Fruit fly (Drosophila melanogaster) whole organism, embryonic: ENCODE results near the gene Cdc42.

Source experiments
- Ada2b ChIP-seq: fragments of 200-800 bp; sonication (Bioruptor generic); IDR thresholded peaks from 2 replicates; pipeline ENCODE4 v1.3.6; 2022; ENCODE audit warnings: missing biosample characterization, missing genetic modification characterization
- Asciz ChIP-seq: fragments of 200-800 bp; sonication (Bioruptor generic); optimal IDR thresholded peaks from 2 replicates; lab custom pipeline; 2017; ENCODE audit warnings: missing biosample characterization, mild to moderate bottlenecking, missing genetic modification characterization, missing genetic modification reagents
- Atf-2 ChIP-seq: fragments of 200-800 bp; sonication (Bioruptor generic); optimal IDR thresholded peaks from 2 replicates; lab custom pipeline; 2016; ENCODE audit warnings: missing biosample characterization, missing genetic modification characterization
- CG10209 ChIP-seq: fragments of 200-800 bp; sonication (Bioruptor generic); optimal IDR thresholded peaks from 3 replicates; lab custom pipeline; 2017; ENCODE audit warnings: missing biosample characterization, mild to moderate bottlenecking, missing genetic modification characterization, missing genetic modification reagents
- CG1024 ChIP-seq: fragments of 200-800 bp; sonication (Bioruptor generic); IDR thresholded peaks from 2 replicates; pipeline ENCODE4 v1.3.6; 2022; ENCODE audit warnings: missing biosample characterization, missing genetic modification characterization
- CG12391 ChIP-seq: fragments of 200-800 bp; sonication (Bioruptor generic); optimal IDR thresholded peaks from 3 replicates; lab custom pipeline; 2018; ENCODE audit warnings: missing biosample characterization, mild to moderate bottlenecking, missing genetic modification characterization, moderate library complexity
- CG12942 ChIP-seq: fragments of 200-800 bp; sonication (Bioruptor generic); optimal IDR thresholded peaks from 3 replicates; lab custom pipeline; 2016; ENCODE audit warnings: missing biosample characterization, missing genetic modification characterization
- CG14014 ChIP-seq: fragments of 200-800 bp; sonication (Bioruptor generic); IDR thresholded peaks from 2 replicates; pipeline ENCODE4 v1.3.6; 2022; ENCODE audit warnings: missing biosample characterization, missing genetic modification characterization
- CG14710 ChIP-seq: fragments of 200-800 bp; sonication (Bioruptor generic); optimal IDR thresholded peaks from 3 replicates; lab custom pipeline; 2019; ENCODE audit warnings: missing biosample characterization, mild to moderate bottlenecking, missing genetic modification characterization, moderate library complexity
- CG1603 ChIP-seq: fragments of 200-800 bp; sonication (Bioruptor generic); optimal IDR thresholded peaks from 2 replicates; lab custom pipeline; 2019; ENCODE audit warnings: missing biosample characterization, mild to moderate bottlenecking, missing genetic modification characterization, moderate library complexity
- CG17328 ChIP-seq: fragments of 200-800 bp; sonication (Bioruptor generic); IDR thresholded peaks from 2 replicates; pipeline ENCODE4 v1.3.6; 2022; ENCODE audit warnings: missing biosample characterization, missing genetic modification characterization
- CG17612 ChIP-seq: fragments of 200-800 bp; sonication (Bioruptor generic); IDR thresholded peaks from 2 replicates; pipeline ENCODE4 v1.3.6; 2022; ENCODE audit warnings: missing biosample characterization, missing genetic modification characterization
- CG30403 ChIP-seq: fragments of 200-800 bp; sonication (Bioruptor generic); optimal IDR thresholded peaks from 3 replicates; lab custom pipeline; 2016; ENCODE audit warnings: missing biosample characterization, missing genetic modification characterization
- CG32767 ChIP-seq: fragments of 200-800 bp; sonication (Bioruptor generic); IDR thresholded peaks from 2 replicates; pipeline ENCODE4 v1.3.6; 2022; ENCODE audit warnings: missing biosample characterization, missing genetic modification characterization
- CG43689 ChIP-seq: fragments of 200-800 bp; sonication (Bioruptor generic); IDR thresholded peaks from 2 replicates; pipeline ENCODE4 v1.3.6; 2022; ENCODE audit warnings: missing biosample characterization, missing genetic modification characterization
- CG7786 ChIP-seq: fragments of 200-800 bp; sonication (Bioruptor generic); optimal IDR thresholded peaks from 2 replicates; lab custom pipeline; 2016; ENCODE audit warnings: missing biosample characterization, missing genetic modification characterization
- CG8359 ChIP-seq: fragments of 200-800 bp; sonication (Bioruptor generic); optimal IDR thresholded peaks from 2 replicates; lab custom pipeline; 2017; ENCODE audit warnings: missing biosample characterization, mild to moderate bottlenecking, missing genetic modification characterization, borderline replicate concordance
- CG8944 ChIP-seq: fragments of 200-800 bp; sonication (Bioruptor generic); optimal IDR thresholded peaks from 3 replicates; lab custom pipeline; 2016; ENCODE audit warnings: missing biosample characterization, missing genetic modification characterization
- CG9817 ChIP-seq: fragments of 200-800 bp; sonication (Bioruptor generic); optimal IDR thresholded peaks from 2 replicates; lab custom pipeline; 2018; ENCODE audit warnings: missing biosample characterization, mild to moderate bottlenecking, missing genetic modification characterization, moderate library complexity
- CoRest ChIP-seq: fragments of 200-800 bp; sonication (Bioruptor generic); optimal IDR thresholded peaks from 3 replicates; lab custom pipeline; 2018; ENCODE audit warnings: missing biosample characterization, mild to moderate bottlenecking, missing genetic modification characterization, moderate library complexity
- Dad ChIP-seq: fragments of 200-800 bp; sonication (Bioruptor generic); optimal IDR thresholded peaks from 3 replicates; lab custom pipeline; 2016; ENCODE audit warnings: missing biosample characterization, missing genetic modification characterization
- Dll ChIP-seq: fragments of 200-800 bp; sonication (Bioruptor generic); IDR thresholded peaks from 4 replicates; pipeline ENCODE4 v1.3.6; 2022; ENCODE audit warnings: missing biosample characterization, missing genetic modification characterization; ENCODE audit not compliant: partially characterized antibody
- Doc2 ChIP-seq: fragments of 200-800 bp; sonication (Bioruptor generic); IDR thresholded peaks from 2 replicates; pipeline ENCODE4 v1.3.6; 2022; ENCODE audit warnings: missing biosample characterization, missing genetic modification characterization
- Dref ChIP-seq: fragments of 200-800 bp; sonication (Bioruptor generic); IDR thresholded peaks from 2 replicates; pipeline ENCODE4 v1.3.6; 2022; ENCODE audit warnings: missing biosample characterization, missing genetic modification characterization
- Fer3 ChIP-seq: fragments of 200-800 bp; sonication (Bioruptor generic); optimal IDR thresholded peaks from 2 replicates; lab custom pipeline; 2018; ENCODE audit warnings: missing biosample characterization, mild to moderate bottlenecking, missing genetic modification characterization, moderate library complexity
- HmgZ ChIP-seq: fragments of 200-800 bp; sonication (Bioruptor generic); optimal IDR thresholded peaks from 2 replicates; lab custom pipeline; 2018; ENCODE audit warnings: missing biosample characterization, mild to moderate bottlenecking, missing genetic modification characterization
- Lim3 ChIP-seq: fragments of 200-800 bp; sonication (Bioruptor generic); IDR thresholded peaks from 2 replicates; pipeline ENCODE4 v1.3.6; 2022; ENCODE audit warnings: missing biosample characterization, missing genetic modification characterization
- NC2β ChIP-seq: fragments of 200-800 bp; sonication (Bioruptor generic); optimal IDR thresholded peaks from 2 replicates; lab custom pipeline; 2016; ENCODE audit warnings: missing biosample characterization, missing genetic modification characterization
- Sox102F ChIP-seq: fragments of 200-800 bp; sonication (Bioruptor generic); optimal IDR thresholded peaks from 2 replicates; lab custom pipeline; 2018; ENCODE audit warnings: missing biosample characterization, mild to moderate bottlenecking, missing genetic modification characterization, moderate library complexity
- Trl ChIP-seq, 3 experiments: fragments of >200 bp in 2 of 3; fragments of 200-800 bp in 1 of 3; sonication (Bioruptor generic) in 1 of 3; optimal IDR thresholded peaks; 2 replicates in 1 of 3; 3 replicates in 2 of 3; lab custom pipeline; 2016 to 2017; ENCODE audit warnings: missing biosample characterization in 1 of 3, missing genetic modification characterization in 1 of 3
- amos ChIP-seq: fragments of 200-800 bp; sonication (Bioruptor generic); IDR thresholded peaks from 2 replicates; pipeline ENCODE4 v1.3.6; 2022; ENCODE audit warnings: missing biosample characterization, missing genetic modification characterization; ENCODE audit not compliant: partially characterized antibody
- ase ChIP-seq: fragments of 200-800 bp; sonication (Bioruptor generic); IDR thresholded peaks from 3 replicates; pipeline ENCODE4 v1.3.6; 2022; ENCODE audit warnings: missing biosample characterization, missing genetic modification characterization
- bbx ChIP-seq: fragments of 200-800 bp; sonication (Bioruptor generic); IDR thresholded peaks from 2 replicates; pipeline ENCODE4 v1.3.6; 2022; ENCODE audit warnings: missing biosample characterization, missing genetic modification characterization; ENCODE audit not compliant: partially characterized antibody
- bowl ChIP-seq: fragments of 200-800 bp; sonication (Bioruptor generic); IDR thresholded peaks from 2 replicates; pipeline ENCODE4 v1.3.6; 2022; ENCODE audit warnings: missing biosample characterization, missing genetic modification characterization
- cg ChIP-seq: fragments of 200-800 bp; sonication (Bioruptor generic); optimal IDR thresholded peaks from 3 replicates; lab custom pipeline; 2019; ENCODE audit warnings: missing biosample characterization, mild to moderate bottlenecking, missing genetic modification characterization, moderate library complexity
- disco-r ChIP-seq: fragments of 200-800 bp; sonication (Bioruptor generic); optimal IDR thresholded peaks from 2 replicates; lab custom pipeline; 2016; ENCODE audit warnings: missing biosample characterization, missing genetic modification characterization
- emc ChIP-seq: fragments of 200-800 bp; sonication (Bioruptor generic); optimal IDR thresholded peaks from 2 replicates; lab custom pipeline; 2016; ENCODE audit warnings: missing biosample characterization, missing genetic modification characterization
- gcm ChIP-seq: fragments of 200-800 bp; sonication (Bioruptor generic); optimal IDR thresholded peaks from 2 replicates; lab custom pipeline; 2019; ENCODE audit warnings: missing biosample characterization, mild to moderate bottlenecking, missing genetic modification characterization, moderate library complexity
- hb ChIP-seq: fragments of 200-800 bp; sonication (Bioruptor generic); IDR thresholded peaks from 3 replicates; pipeline ENCODE4 v1.3.6; 2022; ENCODE audit warnings: missing biosample characterization, missing genetic modification characterization; ENCODE audit not compliant: partially characterized antibody
- lilli ChIP-seq: fragments of 200-800 bp; sonication (Bioruptor generic); optimal IDR thresholded peaks from 3 replicates; lab custom pipeline; 2016; ENCODE audit warnings: missing biosample characterization, missing genetic modification characterization
- mam ChIP-seq: fragments of 200-800 bp; sonication (Bioruptor generic); optimal IDR thresholded peaks from 3 replicates; lab custom pipeline; 2016; ENCODE audit warnings: missing biosample characterization, missing genetic modification characterization
- pzg ChIP-seq: fragments of 200-800 bp; sonication (Bioruptor generic); optimal IDR thresholded peaks from 3 replicates; lab custom pipeline; 2018; ENCODE audit warnings: missing biosample characterization, mild to moderate bottlenecking, missing genetic modification characterization, moderate library complexity
- ro ChIP-seq: fragments of 200-800 bp; sonication (Bioruptor generic); IDR thresholded peaks from 2 replicates; pipeline ENCODE4 v1.3.6; 2022; ENCODE audit warnings: missing biosample characterization, missing genetic modification characterization
- scrt ChIP-seq: fragments of 200-800 bp; sonication (Bioruptor generic); optimal IDR thresholded peaks from 2 replicates; lab custom pipeline; 2018; ENCODE audit warnings: missing biosample characterization, mild to moderate bottlenecking, missing genetic modification characterization, moderate library complexity
- sima ChIP-seq: fragments of 200-800 bp; sonication (Bioruptor generic); optimal IDR thresholded peaks from 2 replicates; lab custom pipeline; 2016; ENCODE audit warnings: missing biosample characterization, missing genetic modification characterization
- tap ChIP-seq: fragments of 200-800 bp; optimal IDR thresholded peaks from 3 replicates; lab custom pipeline; 2019; ENCODE audit warnings: missing biosample characterization, mild to moderate bottlenecking, missing genetic modification characterization, moderate library complexity
- trem ChIP-seq: fragments of 200-800 bp; optimal IDR thresholded peaks from 3 replicates; lab custom pipeline; 2019; ENCODE audit warnings: missing biosample characterization, mild to moderate bottlenecking, missing genetic modification characterization, moderate library complexity
- unc-4 ChIP-seq: fragments of 200-800 bp; sonication (Bioruptor generic); IDR thresholded peaks from 2 replicates; pipeline ENCODE4 v1.3.6; 2022; ENCODE audit warnings: missing biosample characterization, missing genetic modification characterization; ENCODE audit not compliant: partially characterized antibody

Cdc42 gene

dm6 chrX:19690050-19690449, 6.8 kb upstream of the Cdc42 start:
- TF ChIP-seq Trl (optimal IDR thresholded peaks at IDR 0.05; lab: Kevin White, UChicago) (peak; percentile 61 to 66), Trl (GFP tag; optimal IDR thresholded peaks at IDR 0.05; lab: Kevin White, UChicago) (no peak), CG9817 (tag; lab: Kevin White, UChicago) (no peak), CG8359 (GFP tag; lab: Kevin White, UChicago) (no peak), Dll (GFP tag; lab: Robert Waterston, UW) (0 out of 4 replicates have a peak, but pooled peaks have one; percentile 19), CG10209 (GFP tag; lab: Kevin White, UChicago) (no peak), Sox102F (GFP tag; lab: Kevin White, UChicago) (no peak), bbx (GFP tag; lab: Robert Waterston, UW) (no peak), cg (GFP tag; lab: Kevin White, UChicago) (no peak), CoRest (tag; lab: Kevin White, UChicago) (no peak), unc-4 (no peak), amos (GFP tag; lab: Robert Waterston, UW) (no peak), Doc2 (GFP tag; lab: Robert Waterston, UW) (no peak), Ada2b (GFP tag; lab: Robert Waterston, UW) (no peak), CG12942 (GFP tag; lab: Kevin White, UChicago) (no peak), CG17328 (no peak), CG14710 (tag; lab: Kevin White, UChicago) (no peak), lilli (no peak), bowl (GFP tag; lab: Robert Waterston, UW) (no peak)

dm6 chrX:19692951-19693698, 3.8 kb upstream of the Cdc42 start, which contains the start of gene Mer:
Gene Mer, minus strand, starts transcription at chrX:19693500.
- TF ChIP-seq CG8944 (GFP tag; lab: Kevin White, UChicago) (peak; percentile 78), Doc2 (GFP tag; lab: Robert Waterston, UW) (no peak), CG17612 (GFP tag; lab: Robert Waterston, UW) (no peak), disco-r (GFP tag; lab: Kevin White, UChicago) (peak; percentile 74), CG30403 (GFP tag; lab: Kevin White, UChicago) (peak; percentile 84), tap (tag; lab: Kevin White, UChicago) (peak; percentile 81), mam (GFP tag; lab: Kevin White, UChicago) (peak; percentile 89), NC2β (GFP tag; lab: Kevin White, UChicago) (peak; percentile 79), hb (GFP tag; lab: Robert Waterston, UW) (no peak), Atf-2 (GFP tag; lab: Kevin White, UChicago) (peak; percentile 65), CG1024 (GFP tag; lab: Robert Waterston, UW) (peak; percentile 49; the same call in 1 of the 2 replicates), Lim3 (GFP tag; lab: Robert Waterston, UW) (no peak), sima (GFP tag; lab: Kevin White, UChicago) (no peak), Dref (0 out of 2 replicates have a peak, but pooled peaks have one; percentile 25), Fer3 (tag; lab: Kevin White, UChicago) (peak; percentile 81), CG32767 (peak; percentile 90), CG1603 (tag; lab: Kevin White, UChicago) (peak; percentile 93), scrt (GFP tag; lab: Kevin White, UChicago) (peak; percentile 91), gcm (GFP tag; lab: Kevin White, UChicago) (peak; percentile 83), ro (no peak), CG43689 (GFP tag; lab: Robert Waterston, UW) (0 out of 2 replicates have a peak, but pooled peaks have one; percentile 31), CG12391 (peak; percentile 82), emc (GFP tag; lab: Kevin White, UChicago) (peak; percentile 59), CG7786 (peak; percentile 81), trem (tag; lab: Kevin White, UChicago) (peak; percentile 86), Asciz (no peak), HmgZ (tag; lab: Kevin White, UChicago) (peak; percentile 89), pzg (peak; percentile 55), Dad (GFP tag; lab: Kevin White, UChicago) (peak; percentile 80), CG14014 (GFP tag; lab: Robert Waterston, UW) (peak; percentile 76), ase (GFP tag; lab: Robert Waterston, UW) (peak; percentile 79; the same call in 2 of the 3 replicates)
